Fruit fly (Drosophila melanogaster): ENCODE results near the gene Fdx1.

Gene Fdx1

DNA sequence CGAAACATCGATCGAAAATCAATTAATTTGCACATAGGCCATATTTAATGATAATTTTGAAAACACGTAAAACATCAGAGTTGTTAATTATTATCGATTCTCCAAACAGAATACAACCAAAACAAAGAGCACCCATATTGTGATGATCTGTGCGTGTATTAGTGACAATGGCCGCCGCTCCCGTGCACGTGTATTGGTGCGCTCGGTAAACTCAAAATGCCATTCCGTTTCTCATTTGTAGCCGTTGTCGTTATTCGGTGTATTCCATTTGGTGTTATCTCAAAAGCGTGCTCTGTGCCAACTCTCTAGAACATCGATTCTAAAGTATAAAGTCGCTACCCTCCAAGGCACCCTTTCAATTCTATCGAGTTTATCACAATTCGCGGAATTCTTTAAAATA is 30.2 kb downstream of the Fdx1 start:
- TF ChIP-seq usp (GFP tag; optimal IDR thresholded peaks at IDR 0.05) (no peak), Dll (optimal IDR thresholded peaks at IDR 0.05) (no peak), CG8478 (optimal IDR thresholded peaks at IDR 0.05) (no peak), psq (optimal IDR thresholded peaks at IDR 0.05) (no peak), EcR (GFP tag; optimal IDR thresholded peaks at IDR 0.05) (no peak), pan (optimal IDR thresholded peaks at IDR 0.05) (no peak)

DNA sequence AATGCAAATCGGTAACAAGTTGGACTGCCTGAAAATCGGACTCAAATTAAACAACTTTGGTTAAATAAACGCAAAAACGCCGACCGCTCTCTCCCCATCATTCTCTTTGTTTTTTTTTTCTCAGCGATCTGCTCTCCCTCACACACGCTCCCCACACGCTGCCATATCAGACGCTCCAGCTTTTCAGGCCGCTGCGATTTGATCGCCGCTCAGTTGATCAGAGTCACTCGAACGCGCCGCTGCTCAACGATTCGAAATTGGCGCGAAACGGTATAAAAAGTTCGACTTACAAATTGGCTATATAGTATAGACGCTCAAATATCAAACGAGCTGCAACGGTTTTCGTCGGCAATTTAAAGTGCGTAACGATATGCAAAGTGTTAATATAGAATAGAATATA is 30.8 kb downstream of the Fdx1 start:
- no peak for TF ChIP-seq Dll (optimal IDR thresholded peaks at IDR 0.05)
- TF ChIP-seq psq (optimal IDR thresholded peaks at IDR 0.05), result no peak
- TF ChIP-seq pan (optimal IDR thresholded peaks at IDR 0.05), result no peak
- TF ChIP-seq usp (GFP tag; optimal IDR thresholded peaks at IDR 0.05), result no peak
- TF ChIP-seq CG8478 (optimal IDR thresholded peaks at IDR 0.05), result no peak
- TF ChIP-seq EcR (GFP tag; optimal IDR thresholded peaks at IDR 0.05), result no peak

DNA sequence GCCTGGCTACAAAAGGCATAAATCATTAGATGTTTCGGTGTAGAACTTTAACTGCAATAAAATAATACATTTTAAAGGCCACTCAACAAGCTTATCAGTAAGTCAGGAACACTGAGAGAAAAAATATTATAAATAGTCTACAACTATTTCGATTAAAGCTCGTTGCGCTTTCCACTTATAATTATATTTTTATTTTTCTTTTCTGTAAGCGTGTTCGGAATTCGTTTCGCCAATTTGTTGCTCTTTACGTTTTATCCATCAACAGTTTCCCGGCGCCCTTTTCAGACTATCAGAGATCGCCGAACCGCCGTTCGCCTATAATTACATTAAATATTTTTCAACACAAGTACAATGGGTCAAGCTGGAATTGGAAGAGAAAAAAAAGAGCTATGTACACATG is 32.0 kb downstream of the Fdx1 start:
- TF ChIP-seq CG8478 (optimal IDR thresholded peaks at IDR 0.05) (no peak), pan (optimal IDR thresholded peaks at IDR 0.05) (no peak), psq (optimal IDR thresholded peaks at IDR 0.05) (no peak), Dll (optimal IDR thresholded peaks at IDR 0.05) (no peak), usp (GFP tag; optimal IDR thresholded peaks at IDR 0.05) (no peak)

DNA sequence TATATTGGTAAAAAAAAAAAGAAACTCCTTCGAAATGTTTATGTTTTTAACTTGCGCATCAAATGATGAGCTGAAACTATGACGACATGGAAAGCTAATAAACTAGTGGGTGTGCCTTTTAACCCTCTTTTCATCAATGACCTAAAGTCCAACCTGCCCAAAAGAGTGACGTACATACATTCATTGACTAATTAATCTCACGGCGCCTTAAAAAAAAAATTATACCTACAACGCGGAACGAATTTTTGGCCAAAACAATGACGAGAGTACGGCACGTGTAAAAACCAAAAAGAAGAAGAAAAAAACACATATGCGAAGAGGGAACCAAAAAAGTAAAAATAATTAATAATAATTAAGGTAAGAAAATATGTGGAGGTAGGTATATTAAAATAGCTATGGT is 32.5 kb downstream of the Fdx1 start, which contains the start of gene PGRP-LC:
PGRP-LC (plus strand) TSS at position 301 of the 400 bp plus-strand sequence.
- no peak for TF ChIP-seq usp (GFP tag; optimal IDR thresholded peaks at IDR 0.05)
- no peak for TF ChIP-seq psq (optimal IDR thresholded peaks at IDR 0.05)
- TF ChIP-seq Dll (optimal IDR thresholded peaks at IDR 0.05), result no peak
- no peak for TF ChIP-seq EcR (GFP tag; optimal IDR thresholded peaks at IDR 0.05)
- no peak for TF ChIP-seq CG8478 (optimal IDR thresholded peaks at IDR 0.05)
- no peak for TF ChIP-seq pan (optimal IDR thresholded peaks at IDR 0.05)

DNA sequence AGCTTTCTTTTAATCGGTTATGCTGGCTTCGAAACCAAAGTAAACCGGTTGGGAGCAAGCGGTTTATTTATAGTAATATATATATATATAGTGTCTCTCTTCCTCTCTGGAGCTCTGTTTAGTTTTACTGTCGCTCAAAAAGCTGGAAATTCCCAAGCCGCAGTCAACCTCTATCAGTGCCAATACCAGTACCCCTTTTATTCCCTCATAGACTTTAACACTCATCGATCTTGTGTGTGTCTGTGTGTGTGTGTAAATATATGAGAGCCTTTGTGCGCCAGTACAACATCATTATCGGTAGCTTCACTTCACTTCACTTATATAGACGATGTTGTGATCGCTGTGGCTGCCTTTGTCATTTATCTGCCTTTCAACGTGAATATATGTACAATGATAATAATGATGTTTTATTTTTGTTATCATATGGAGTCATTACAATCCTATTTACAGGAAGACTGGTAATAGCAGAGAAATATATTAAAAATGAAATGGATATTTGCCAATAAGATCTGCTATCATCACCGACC is 33.0 kb downstream of the Fdx1 start:
- TF ChIP-seq psq (optimal IDR thresholded peaks at IDR 0.05) (no peak), pan (optimal IDR thresholded peaks at IDR 0.05) (no peak), EcR (GFP tag; optimal IDR thresholded peaks at IDR 0.05) (no peak), CG8478 (optimal IDR thresholded peaks at IDR 0.05) (no peak), usp (GFP tag; optimal IDR thresholded peaks at IDR 0.05) (no peak), Dll (optimal IDR thresholded peaks at IDR 0.05) (no peak)

DNA sequence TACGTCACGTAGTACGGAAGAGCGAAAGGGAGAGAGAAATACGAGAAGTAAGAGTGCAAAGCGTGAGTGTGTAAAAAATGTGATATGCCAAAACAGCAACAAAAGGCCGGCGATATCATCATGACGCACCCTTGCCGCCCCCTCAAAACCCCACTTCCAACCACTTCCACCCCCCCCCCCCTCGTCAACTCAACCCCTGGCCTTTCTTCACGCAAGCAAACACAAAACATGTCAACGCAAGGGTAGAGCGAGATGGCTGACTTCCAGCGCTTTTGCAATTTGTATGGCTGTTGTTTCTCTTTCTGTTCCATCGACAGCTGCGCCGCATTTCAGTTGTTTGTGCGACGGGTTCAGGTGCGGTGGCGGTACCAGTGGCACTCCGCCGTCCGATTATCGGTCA is 35.3 kb downstream of the Fdx1 start:
- no peak for TF ChIP-seq usp (GFP tag; optimal IDR thresholded peaks at IDR 0.05)
- TF ChIP-seq EcR (GFP tag; optimal IDR thresholded peaks at IDR 0.05), result peak in 1 of 2 experiments; percentile 34
- TF ChIP-seq pan (optimal IDR thresholded peaks at IDR 0.05), result no peak
- TF ChIP-seq Dll (optimal IDR thresholded peaks at IDR 0.05), result peak; percentile 47
- TF ChIP-seq CG8478 (optimal IDR thresholded peaks at IDR 0.05), result no peak
- TF ChIP-seq psq (optimal IDR thresholded peaks at IDR 0.05), result no peak

DNA sequence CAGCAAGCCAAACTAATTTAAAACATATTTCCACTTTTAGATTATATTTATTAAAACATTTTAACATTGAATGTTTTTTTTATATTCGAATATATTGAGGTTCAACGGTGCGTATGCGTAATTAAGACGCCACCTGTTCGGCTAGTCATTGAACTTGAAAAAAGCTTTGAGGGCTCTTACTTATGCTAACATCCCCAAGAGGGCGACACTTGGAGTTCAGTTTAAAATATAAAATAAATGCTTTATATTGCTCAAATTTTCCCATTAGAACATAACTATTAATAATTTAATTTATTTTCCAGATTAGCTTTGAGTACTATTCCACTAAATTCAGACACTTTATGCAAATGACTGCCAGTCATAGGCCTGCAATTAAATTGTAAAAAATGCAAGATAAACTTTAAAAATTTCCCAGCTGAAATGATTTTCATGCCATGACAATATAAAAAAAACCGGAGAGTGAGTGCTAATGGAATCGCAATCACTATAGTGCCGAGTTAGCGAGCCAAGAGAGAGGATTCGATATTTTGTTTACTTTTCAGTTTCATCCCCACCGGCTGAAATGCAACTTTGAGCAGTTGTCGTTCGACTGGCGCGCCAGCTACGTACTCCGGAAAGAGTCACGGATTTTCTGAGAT is 37.2 kb downstream of the Fdx1 start, which contains the start of gene PGRP-LA:
PGRP-LA (plus strand) TSS at position 588 of the 638 bp plus-strand sequence.
- TF ChIP-seq psq (optimal IDR thresholded peaks at IDR 0.05) (no peak), pan (optimal IDR thresholded peaks at IDR 0.05) (no peak), EcR (GFP tag; optimal IDR thresholded peaks at IDR 0.05) (no peak), usp (GFP tag; optimal IDR thresholded peaks at IDR 0.05) (no peak), CG8478 (optimal IDR thresholded peaks at IDR 0.05) (no peak), Dll (optimal IDR thresholded peaks at IDR 0.05) (no peak)

All from whole organism.